Fruit fly (Drosophila melanogaster): Measurements from ENCODE around the gene Npc1a.

Npc1a gene

DNA sequence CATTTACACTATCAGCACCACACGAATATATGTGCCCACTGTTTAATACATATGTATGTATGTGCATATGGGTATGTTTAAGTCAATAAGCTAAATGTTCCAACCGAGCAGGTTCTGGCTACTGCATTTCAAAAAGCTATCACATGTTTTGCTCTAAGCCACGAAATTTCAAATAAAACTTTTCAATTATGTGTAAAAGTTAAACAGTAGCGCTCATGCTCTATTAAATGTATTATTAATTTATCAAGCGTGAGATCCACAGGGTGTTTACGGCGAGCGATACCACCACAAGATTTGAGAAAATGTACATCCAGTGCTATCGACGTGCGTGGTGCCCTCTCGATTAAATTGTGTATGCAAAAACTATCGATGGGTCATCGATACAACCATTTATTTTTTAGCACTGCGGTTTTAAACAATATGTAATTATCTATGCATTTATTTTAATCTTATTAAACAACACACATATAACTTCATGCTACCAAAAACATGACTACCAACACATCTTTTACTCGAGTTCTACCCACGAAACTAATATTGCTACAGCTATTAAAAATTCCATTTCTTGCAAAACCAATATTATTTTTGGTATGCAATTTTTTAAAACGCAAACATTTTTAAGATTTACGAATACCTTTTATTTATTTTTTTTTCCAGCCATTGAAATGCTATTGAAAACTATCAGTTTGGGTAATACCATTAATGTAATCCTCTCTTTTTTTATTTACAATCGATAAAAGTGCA, 39.9 kb upstream of the Npc1a start, which contains the start of gene Pten (continued):
- TF ChIP-seq Dp (GFP tag; optimal IDR thresholded peaks at IDR 0.05): peak; percentile 28
- TF ChIP-seq Neu2 (GFP tag; optimal IDR thresholded peaks at IDR 0.05; ENCODE audit: borderline replicate concordance): no peak
- peak; percentile 51; the same call in 1 of the 3 replicates for TF ChIP-seq tgo (GFP tag; IDR thresholded peaks at IDR 0.05)
- TF ChIP-seq D19A (tag; optimal IDR thresholded peaks at IDR 0.05): peak; percentile 32
- TF ChIP-seq CG8089 (GFP tag; optimal IDR thresholded peaks at IDR 0.05): peak; percentile 10
- peak; percentile 76 for TF ChIP-seq CoRest (tag; optimal IDR thresholded peaks at IDR 0.05)
- peak; percentile 91 for TF ChIP-seq Bgb (GFP tag; IDR thresholded peaks at IDR 0.05; ENCODE audit: partially characterized antibody)
- TF ChIP-seq h (optimal IDR thresholded peaks at IDR 0.05): no peak
- TF ChIP-seq Blimp-1 (GFP tag; optimal IDR thresholded peaks at IDR 0.05): no peak
- no peak for TF ChIP-seq br (optimal IDR thresholded peaks at IDR 0.05)
- no peak for TF ChIP-seq gcm2 (GFP tag; optimal IDR thresholded peaks at IDR 0.05)
- TF ChIP-seq CG10431 (GFP tag; optimal IDR thresholded peaks at IDR 0.05): peak; percentile 26
- peak; percentile 57 for TF ChIP-seq Ada2b (GFP tag; IDR thresholded peaks at IDR 0.05)
- no peak for TF ChIP-seq CG3838 (GFP tag; optimal IDR thresholded peaks at IDR 0.05)
- TF ChIP-seq CG12299 (tag; optimal IDR thresholded peaks at IDR 0.05): peak; percentile 53
- no peak for TF ChIP-seq CG10959 (GFP tag; IDR thresholded peaks at IDR 0.05)
- no peak for TF ChIP-seq CG16815 (GFP tag; optimal IDR thresholded peaks at IDR 0.05)
- TF ChIP-seq CG12236 (GFP tag; optimal IDR thresholded peaks at IDR 0.05): no peak
- no peak for TF ChIP-seq Lim3 (GFP tag; IDR thresholded peaks at IDR 0.05)
- peak; percentile 28 for TF ChIP-seq CG10274 (GFP tag; optimal IDR thresholded peaks at IDR 0.05)
- TF ChIP-seq CG3995 (GFP tag; optimal IDR thresholded peaks at IDR 0.05): peak; percentile 5
- peak; percentile 39 for TF ChIP-seq NK7.1 (GFP tag; optimal IDR thresholded peaks at IDR 0.05)
- TF ChIP-seq CG14860 (GFP tag; IDR thresholded peaks at IDR 0.05; ENCODE audit: partially characterized antibody): peak; percentile 87
- TF ChIP-seq kay (GFP tag; optimal IDR thresholded peaks at IDR 0.05): peak; percentile 61
- TF ChIP-seq CG13775 (GFP tag; optimal IDR thresholded peaks at IDR 0.05): peak; percentile 83
- no peak for TF ChIP-seq CG11085 (GFP tag; IDR thresholded peaks at IDR 0.05)
- peak; percentile 71 for TF ChIP-seq ind (GFP tag; optimal IDR thresholded peaks at IDR 0.05)
- no peak for TF ChIP-seq Hr39 (optimal IDR thresholded peaks at IDR 0.05)
- TF ChIP-seq CG15011 (GFP tag; optimal IDR thresholded peaks at IDR 0.05): no peak
- TF ChIP-seq CG18476 (GFP tag; optimal IDR thresholded peaks at IDR 0.05): peak; percentile 68
- peak; percentile 73 for TF ChIP-seq chn (GFP tag; optimal IDR thresholded peaks at IDR 0.05)
- peak; percentile 46 for TF ChIP-seq crc (GFP tag; optimal IDR thresholded peaks at IDR 0.05)
- no peak for TF ChIP-seq ewg (GFP tag; optimal IDR thresholded peaks at IDR 0.05)
- TF ChIP-seq dm (GFP tag; optimal IDR thresholded peaks at IDR 0.05): no peak
- peak; percentile 4 for TF ChIP-seq CTCF (GFP tag; optimal IDR thresholded peaks at IDR 0.05)
- TF ChIP-seq pho (GFP tag; optimal IDR thresholded peaks at IDR 0.05): peak; percentile 64
- TF ChIP-seq caup (GFP tag; optimal IDR thresholded peaks at IDR 0.05; ENCODE audit: severe bottlenecking): no peak
- peak; percentile 82 for TF ChIP-seq CG12659 (GFP tag; optimal IDR thresholded peaks at IDR 0.05)
- TF ChIP-seq sr (GFP tag; IDR thresholded peaks at IDR 0.05): no peak
- no peak for TF ChIP-seq lab (GFP tag; optimal IDR thresholded peaks at IDR 0.05)
- peak; percentile 80 for TF ChIP-seq scrt (GFP tag; optimal IDR thresholded peaks at IDR 0.05)
- TF ChIP-seq hbn (GFP tag; IDR thresholded peaks at IDR 0.05; ENCODE audit: partially characterized antibody): peak; percentile 62
- TF ChIP-seq CG17802 (tag; optimal IDR thresholded peaks at IDR 0.05): peak; percentile 28
- peak; percentile 82 for TF ChIP-seq CG17829 (tag; optimal IDR thresholded peaks at IDR 0.05)
- peak in 1 of 2 experiments; percentile 54 for TF ChIP-seq bsh (GFP tag; optimal IDR thresholded peaks at IDR 0.05)
- no peak for TF ChIP-seq CG12071 (GFP tag; optimal IDR thresholded peaks at IDR 0.05)
- TF ChIP-seq sens (GFP tag): peak; percentile 96
- TF ChIP-seq odd (GFP tag; optimal IDR thresholded peaks at IDR 0.05): no peak
- TF ChIP-seq Mes4 (GFP tag; optimal IDR thresholded peaks at IDR 0.05): peak; percentile 57
- peak; percentile 4 for TF ChIP-seq CG7928 (GFP tag; optimal IDR thresholded peaks at IDR 0.05)
- peak; percentile 14 for TF ChIP-seq Fer2 (tag; optimal IDR thresholded peaks at IDR 0.05)
